Worm (Caenorhabditis elegans): Measurements from ENCODE around the gene T28A8.3.

DNA sequence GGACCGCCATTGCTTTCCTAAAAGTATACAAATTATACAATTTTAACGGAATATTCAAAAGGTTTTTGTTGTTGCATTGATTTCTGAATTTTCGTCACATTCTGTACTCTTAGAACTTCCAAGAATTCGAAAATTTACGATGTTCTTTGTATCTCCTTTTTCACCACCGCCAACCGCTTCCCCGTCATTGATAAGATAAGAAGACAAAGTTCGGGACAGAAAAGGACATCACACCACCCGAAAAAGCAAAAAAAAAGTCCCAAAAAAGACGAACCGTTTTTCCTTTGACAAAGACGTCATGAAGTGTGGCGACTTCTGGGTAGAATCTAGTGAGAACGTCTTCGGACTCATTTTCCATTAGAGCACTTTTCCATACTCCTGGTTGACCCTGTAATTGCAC is 36.6 kb downstream of the T28A8.3 start:
- TF ChIP-seq lin-13 (GFP tag; optimal IDR thresholded peaks at IDR 0.05) (no peak), fos-1 (tag; optimal IDR thresholded peaks at IDR 0.05) (peak; percentile 61), ztf-11 (tag; optimal IDR thresholded peaks at IDR 0.05) (no peak), elt-1 (tag; optimal IDR thresholded peaks at IDR 0.05) (no peak), skn-1 (tag; optimal IDR thresholded peaks at IDR 0.05) (no peak)

Data from whole organism, L2 larva.